Worm (Caenorhabditis elegans) whole organism, L2 larva: ENCODE data around the gene C30G12.2.

Experiments
- aly-2 ChIP-seq: fragments of 150-350 bp; optimal IDR thresholded peaks from 2 replicates; lab custom pipeline; 2014; ENCODE audit warnings: missing biosample characterization, missing genetic modification characterization
- ceh-82 ChIP-seq: fragments of 150-350 bp; optimal IDR thresholded peaks from 2 replicates; lab custom pipeline; 2014; ENCODE audit warnings: missing biosample characterization, missing genetic modification characterization
- elt-3 ChIP-seq: sonication (generic microtip); optimal IDR thresholded peaks from 2 replicates; lab custom pipeline; 2017; ENCODE audit warnings: missing biosample characterization, missing genetic modification characterization
- lin-13 ChIP-seq: fragments of 150-350 bp; optimal IDR thresholded peaks from 2 replicates; lab custom pipeline; 2014; ENCODE audit warnings: missing biosample characterization, missing genetic modification reagents, missing genetic modification characterization
- lin-39 ChIP-seq: fragments of 150-350 bp; optimal IDR thresholded peaks from 2 replicates; lab custom pipeline; 2014; ENCODE audit warnings: missing biosample characterization, missing genetic modification reagents, missing genetic modification characterization
- mab-5 ChIP-seq: fragments of 150-350 bp; optimal IDR thresholded peaks from 2 replicates; lab custom pipeline; 2014; ENCODE audit warnings: missing biosample characterization, missing genetic modification characterization
- nhr-10 ChIP-seq: sonication (generic microtip); optimal IDR thresholded peaks from 2 replicates; lab custom pipeline; 2017; ENCODE audit warnings: missing biosample characterization, missing genetic modification characterization
- nhr-12 ChIP-seq: fragments of 150-350 bp; optimal IDR thresholded peaks from 2 replicates; lab custom pipeline; 2014; ENCODE audit warnings: missing biosample characterization, missing genetic modification characterization
- nhr-77 ChIP-seq: fragments of 150-350 bp; optimal IDR thresholded peaks from 2 replicates; lab custom pipeline; 2014; ENCODE audit warnings: missing biosample characterization, missing genetic modification characterization
- sma-3 ChIP-seq: sonication (generic microtip); optimal IDR thresholded peaks from 2 replicates; lab custom pipeline; 2016; ENCODE audit warnings: missing genetic modification reagents, missing genetic modification characterization, missing compliant biosample characterization
- zag-1 ChIP-seq: fragments of 150-350 bp; optimal IDR thresholded peaks from 2 replicates; lab custom pipeline; 2014; ENCODE audit warnings: missing biosample characterization, missing genetic modification characterization

DNA sequence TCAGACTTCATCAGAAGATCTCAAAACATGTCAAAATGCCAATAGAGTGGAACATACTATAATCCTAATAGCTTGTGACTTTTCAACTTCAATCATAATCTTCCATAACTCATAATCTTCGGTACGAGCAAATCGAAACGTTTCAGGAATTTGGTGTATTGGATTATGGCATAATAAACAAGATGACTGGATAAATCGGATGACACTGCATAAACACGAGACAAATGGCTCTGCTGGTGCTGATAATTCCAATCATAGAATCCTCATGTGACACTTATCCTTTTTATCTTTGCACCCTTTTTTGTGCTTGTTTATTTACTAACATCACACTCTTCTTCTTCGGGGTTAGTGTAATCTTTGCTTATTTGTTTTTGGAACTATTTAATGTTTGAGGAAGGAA, 7.2 kb upstream of the C30G12.2 start:
- TF ChIP-seq ceh-82 (no peak), zag-1 (tag; lab: Kevin White, UChicago) (no peak), lin-39 (no peak), nhr-12 (tag; lab: Kevin White, UChicago) (no peak), nhr-10 (no peak), aly-2 (tag; lab: Kevin White, UChicago) (no peak), elt-3 (no peak), nhr-77 (no peak), lin-13 (GFP tag; lab: Kevin White, UChicago) (no peak), sma-3 (GFP tag; lab: Kevin White, UChicago) (no peak), mab-5 (tag; lab: Kevin White, UChicago) (no peak)
